Fruit fly (Drosophila melanogaster) whole organism, embryonic: Measurements from ENCODE around the gene chic.

Source experiments
- Atf3 ChIP-seq: fragments of 200-800 bp; sonication (Bioruptor generic); optimal IDR thresholded peaks from 3 replicates; lab custom pipeline; 2016; ENCODE audit warnings: missing biosample characterization, missing genetic modification characterization
- CG11723 ChIP-seq: fragments of 200-800 bp; sonication (Bioruptor generic); optimal IDR thresholded peaks from 2 replicates; lab custom pipeline; 2017; ENCODE audit warnings: missing biosample characterization, mild to moderate bottlenecking, missing genetic modification characterization
- CG13123 ChIP-seq: fragments of 200-800 bp; sonication (Bioruptor generic); optimal IDR thresholded peaks from 2 replicates; lab custom pipeline; 2016; ENCODE audit warnings: missing biosample characterization, missing genetic modification characterization
- CG13287 ChIP-seq: fragments of 200-800 bp; sonication (Bioruptor generic); IDR thresholded peaks from 2 replicates; pipeline ENCODE4 v1.3.6; 2022; ENCODE audit warnings: missing biosample characterization, missing genetic modification characterization; ENCODE audit not compliant: partially characterized antibody
- CG13894 ChIP-seq: fragments of 200-800 bp; sonication (Bioruptor generic); optimal IDR thresholded peaks from 3 replicates; lab custom pipeline; 2018; ENCODE audit warnings: missing biosample characterization, mild to moderate bottlenecking, missing genetic modification characterization, moderate library complexity
- CG14050 ChIP-seq: fragments of 200-800 bp; sonication (Bioruptor generic); IDR thresholded peaks from 3 replicates; pipeline ENCODE4 v1.3.6; 2022; ENCODE audit warnings: missing biosample characterization, missing genetic modification characterization
- CG15011 ChIP-seq: fragments of 200-800 bp; sonication (Bioruptor generic); optimal IDR thresholded peaks from 3 replicates; lab custom pipeline; 2018; ENCODE audit warnings: missing biosample characterization, mild to moderate bottlenecking, missing genetic modification characterization
- CG1603 ChIP-seq: fragments of 200-800 bp; sonication (Bioruptor generic); optimal IDR thresholded peaks from 2 replicates; lab custom pipeline; 2019; ENCODE audit warnings: missing biosample characterization, mild to moderate bottlenecking, missing genetic modification characterization, moderate library complexity
- CG16863 ChIP-seq: fragments of 200-800 bp; sonication (Bioruptor generic); optimal IDR thresholded peaks from 3 replicates; lab custom pipeline; 2016; ENCODE audit warnings: missing biosample characterization, missing genetic modification characterization
- CG18011 ChIP-seq: fragments of 200-800 bp; sonication (Bioruptor generic); optimal IDR thresholded peaks from 2 replicates; lab custom pipeline; 2017; ENCODE audit warnings: missing biosample characterization, missing genetic modification characterization, mild to moderate bottlenecking, moderate library complexity, missing genotype
- CG1832 ChIP-seq: fragments of 200-800 bp; sonication (Bioruptor generic); optimal IDR thresholded peaks from 2 replicates; lab custom pipeline; 2017; ENCODE audit warnings: missing biosample characterization, mild to moderate bottlenecking, missing genetic modification characterization, inconsistent platforms
- CG30403 ChIP-seq: fragments of 200-800 bp; sonication (Bioruptor generic); optimal IDR thresholded peaks from 3 replicates; lab custom pipeline; 2016; ENCODE audit warnings: missing biosample characterization, missing genetic modification characterization
- CG30431 ChIP-seq: fragments of 200-800 bp; sonication (Bioruptor generic); optimal IDR thresholded peaks from 2 replicates; lab custom pipeline; 2017; ENCODE audit warnings: missing biosample characterization, missing genetic modification characterization
- CG3281 ChIP-seq: fragments of 200-800 bp; sonication (Bioruptor generic); optimal IDR thresholded peaks from 3 replicates; lab custom pipeline; 2017; ENCODE audit warnings: missing biosample characterization, mild to moderate bottlenecking, missing genetic modification characterization
- CG3838 ChIP-seq: fragments of 200-800 bp; sonication (Bioruptor generic); optimal IDR thresholded peaks from 3 replicates; lab custom pipeline; 2016; ENCODE audit warnings: missing biosample characterization, missing genetic modification characterization
- CG9437 ChIP-seq: fragments of 200-800 bp; sonication (Bioruptor generic); optimal IDR thresholded peaks from 2 replicates; lab custom pipeline; 2018; ENCODE audit warnings: missing biosample characterization, mild to moderate bottlenecking, missing genetic modification characterization
- CG9727 ChIP-seq: fragments of 200-800 bp; sonication (Bioruptor generic); optimal IDR thresholded peaks from 3 replicates; lab custom pipeline; 2017; ENCODE audit warnings: missing biosample characterization, mild to moderate bottlenecking, missing genetic modification characterization
- Ets97D ChIP-seq: fragments of 200-800 bp; sonication (Bioruptor generic); optimal IDR thresholded peaks from 3 replicates; lab custom pipeline; 2016; ENCODE audit warnings: missing biosample characterization, missing genetic modification characterization
- GATAe ChIP-seq: fragments of 200-800 bp; sonication (Bioruptor generic); conservative IDR thresholded peaks from 2 replicates; pipeline ENCODE4 v1.3.6; 2022; ENCODE audit warnings: missing biosample characterization, missing genetic modification characterization
- Hr39 ChIP-seq: fragments of >200 bp; optimal IDR thresholded peaks from 2 replicates; lab custom pipeline; 2017
- Lhr ChIP-seq: fragments of 200-800 bp; sonication (Bioruptor generic); optimal IDR thresholded peaks from 3 replicates; lab custom pipeline; 2017; ENCODE audit warnings: mild to moderate bottlenecking, missing biosample characterization, missing genetic modification reagents, missing genetic modification characterization
- Meics ChIP-seq: fragments of 200-800 bp; sonication (Bioruptor generic); optimal IDR thresholded peaks from 2 replicates; lab custom pipeline; 2017; ENCODE audit warnings: missing biosample characterization, mild to moderate bottlenecking, missing genetic modification characterization
- Myb ChIP-seq: fragments of 200-800 bp; sonication (Bioruptor generic); optimal IDR thresholded peaks from 2 replicates; lab custom pipeline; 2016; ENCODE audit warnings: missing biosample characterization, missing genetic modification characterization
- Rfx ChIP-seq: fragments of 200-800 bp; sonication (Bioruptor generic); IDR thresholded peaks from 2 replicates; pipeline ENCODE4 v1.3.6; 2022; ENCODE audit warnings: missing biosample characterization, missing genetic modification characterization
- dm ChIP-seq: fragments of 200-800 bp; sonication (Bioruptor generic); optimal IDR thresholded peaks from 3 replicates; lab custom pipeline; 2016; ENCODE audit warnings: missing biosample characterization, missing genetic modification characterization
- ems ChIP-seq: fragments of 200-800 bp; sonication (Bioruptor generic); optimal IDR thresholded peaks from 3 replicates; lab custom pipeline; 2016; ENCODE audit warnings: missing biosample characterization, missing genetic modification characterization
- en ChIP-seq: fragments of 200-800 bp; sonication (Bioruptor generic); optimal IDR thresholded peaks from 2 replicates; lab custom pipeline; 2016; ENCODE audit warnings: missing biosample characterization, missing genetic modification characterization
- fd96Cb ChIP-seq: fragments of 200-800 bp; sonication (Bioruptor generic); optimal IDR thresholded peaks from 2 replicates; lab custom pipeline; 2018; ENCODE audit warnings: missing biosample characterization, mild to moderate bottlenecking, missing genetic modification characterization, moderate library complexity
- fu2 ChIP-seq: fragments of 200-800 bp; sonication (Bioruptor generic); optimal IDR thresholded peaks from 2 replicates; lab custom pipeline; 2016; ENCODE audit warnings: missing biosample characterization, missing genetic modification characterization
- gcm2 ChIP-seq: fragments of 200-800 bp; sonication (Bioruptor generic); optimal IDR thresholded peaks from 2 replicates; lab custom pipeline; 2016; ENCODE audit warnings: missing biosample characterization, missing genetic modification characterization
- hb ChIP-seq: fragments of 200-800 bp; sonication (Bioruptor generic); IDR thresholded peaks from 3 replicates; pipeline ENCODE4 v1.3.6; 2022; ENCODE audit warnings: missing biosample characterization, missing genetic modification characterization; ENCODE audit not compliant: partially characterized antibody
- hbn ChIP-seq: fragments of 200-800 bp; sonication (Bioruptor generic); IDR thresholded peaks from 2 replicates; pipeline ENCODE4 v1.3.6; 2022; ENCODE audit warnings: missing biosample characterization, missing genetic modification characterization; ENCODE audit not compliant: partially characterized antibody
- insv ChIP-seq, 2 experiments: fragments of 200-800 bp; sonication (Bioruptor generic); optimal IDR thresholded peaks; 3 replicates each; lab custom pipeline; 2016 to 2018; ENCODE audit warnings: missing biosample characterization in 2 of 2, missing genetic modification characterization in 2 of 2
- jumu ChIP-seq: fragments of 200-800 bp; sonication (Bioruptor generic); optimal IDR thresholded peaks from 3 replicates; lab custom pipeline; 2016; ENCODE audit warnings: missing biosample characterization, missing genetic modification characterization
- maf-S ChIP-seq: fragments of 200-800 bp; sonication (Bioruptor generic); optimal IDR thresholded peaks from 2 replicates; lab custom pipeline; 2016; ENCODE audit warnings: missing biosample characterization, missing genetic modification characterization
- mirr ChIP-seq: fragments of 200-800 bp; sonication (Bioruptor generic); optimal IDR thresholded peaks from 3 replicates; lab custom pipeline; 2018; ENCODE audit warnings: missing biosample characterization, mild to moderate bottlenecking, missing genetic modification characterization
- onecut ChIP-seq: fragments of 200-800 bp; sonication (Bioruptor generic); IDR thresholded peaks from 2 replicates; pipeline ENCODE4 v1.3.6; 2022; ENCODE audit warnings: missing biosample characterization, missing genetic modification characterization
- otp ChIP-seq: fragments of 200-800 bp; sonication (Bioruptor generic); IDR thresholded peaks from 3 replicates; pipeline ENCODE4, ENCODE4 v1.3.6; 2022; ENCODE audit warnings: missing biosample characterization, missing genetic modification characterization
- pum ChIP-seq: fragments of 200-800 bp; sonication (Bioruptor generic); optimal IDR thresholded peaks from 2 replicates; lab custom pipeline; 2016; ENCODE audit warnings: missing biosample characterization, missing genetic modification characterization
- sens-2 ChIP-seq: fragments of 200-800 bp; sonication (Bioruptor generic); IDR thresholded peaks from 2 replicates; pipeline ENCODE4 v1.3.6; 2022; ENCODE audit warnings: missing biosample characterization, missing genetic modification characterization
- shn ChIP-seq: fragments of 200-800 bp; sonication (Bioruptor generic); optimal IDR thresholded peaks from 3 replicates; lab custom pipeline; 2016; ENCODE audit warnings: missing biosample characterization, missing genetic modification characterization

Gene chic

DNA sequence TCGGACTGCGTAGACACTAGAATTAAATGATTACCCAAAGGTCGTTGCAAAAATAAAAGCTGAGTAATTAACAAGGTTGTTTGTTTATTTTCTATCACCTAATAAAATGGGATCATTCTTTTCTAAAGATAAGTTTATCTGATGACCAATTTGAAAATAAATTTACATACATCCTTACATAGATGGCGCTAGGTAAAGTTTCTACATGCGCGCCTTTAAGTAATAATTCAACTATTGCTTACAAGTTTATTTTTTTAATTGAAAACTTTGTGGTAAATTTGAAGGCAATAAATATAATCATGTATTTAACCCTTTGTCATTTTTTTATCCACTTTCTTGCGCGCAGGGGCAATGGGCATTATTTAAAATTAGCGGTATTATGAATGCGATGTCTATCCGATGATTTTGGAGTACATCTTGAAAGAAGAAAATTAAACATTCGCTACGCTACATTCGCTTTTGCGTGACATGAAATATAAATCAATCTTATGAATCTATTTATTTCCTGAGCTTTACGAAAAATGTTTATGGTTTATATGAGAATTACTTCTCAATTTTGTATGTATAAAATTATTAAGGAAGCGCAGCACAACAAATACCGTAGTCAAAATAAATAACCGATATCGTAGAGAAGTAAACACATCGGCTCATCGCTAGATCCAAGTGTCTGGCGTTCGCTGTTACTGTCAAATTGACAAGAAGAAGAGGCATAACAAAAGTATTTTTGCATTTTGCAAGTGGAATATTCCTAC, 31.9 kb downstream of the chic start, which contains the start of gene CG9044 (continued):
- TF ChIP-seq fu2 (GFP tag; lab: Kevin White, UChicago), result peak; percentile 70
- peak; percentile 44 for TF ChIP-seq CG3838 (GFP tag; lab: Kevin White, UChicago)
- no peak for TF ChIP-seq sens-2 (GFP tag; lab: Robert Waterston, UW)
- peak; percentile 11 for TF ChIP-seq CG13123
- no peak for TF ChIP-seq otp (GFP tag; lab: Robert Waterston, UW)
- TF ChIP-seq pum (GFP tag; lab: Kevin White, UChicago), result peak; percentile 57
- peak; percentile 37 for TF ChIP-seq Atf3 (GFP tag; lab: Kevin White, UChicago)

DNA sequence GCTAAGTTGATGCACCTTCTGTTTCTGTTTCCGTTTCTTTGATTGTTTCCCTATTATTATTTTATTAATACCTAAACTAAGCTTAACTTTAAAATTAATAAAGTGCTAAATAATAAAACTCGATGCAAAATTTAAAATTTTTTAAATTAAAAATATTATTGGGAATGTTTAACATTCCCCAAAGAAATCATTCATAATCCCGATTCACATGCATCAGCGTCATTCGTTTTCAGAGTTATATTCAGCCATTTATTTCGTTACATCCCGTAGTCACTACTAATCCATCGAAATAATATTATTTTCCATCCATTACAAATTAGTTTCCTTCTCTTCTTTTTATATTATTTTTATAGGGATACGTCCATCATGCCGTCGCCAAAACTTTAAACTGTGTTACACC, 33.3 kb downstream of the chic start:
- TF ChIP-seq en (GFP tag; lab: Kevin White, UChicago) (no peak), CG13894 (tag; lab: Kevin White, UChicago) (no peak), CG11723 (GFP tag; lab: Kevin White, UChicago) (no peak), CG30403 (GFP tag; lab: Kevin White, UChicago) (no peak), CG13287 (no peak), CG15011 (no peak), GATAe (GFP tag; lab: Robert Waterston, UW) (no peak), shn (GFP tag; lab: Kevin White, UChicago) (no peak), CG16863 (no peak), jumu (GFP tag; lab: Kevin White, UChicago) (no peak), maf-S (GFP tag; lab: Kevin White, UChicago) (no peak), Rfx (GFP tag; lab: Robert Waterston, UW) (no peak), onecut (no peak), Ets97D (no peak), fd96Cb (no peak)

dm6 chr2L:5946728-5947127, 34.1 kb downstream of the chic start:
- no peak for TF ChIP-seq hb (GFP tag; lab: Robert Waterston, UW)
- TF ChIP-seq CG14050, result no peak
- no peak for TF ChIP-seq CG9437 (GFP tag; lab: Kevin White, UChicago)
- no peak for TF ChIP-seq Hr39 (lab: Kevin White, UChicago)
- TF ChIP-seq CG30431 (GFP tag; lab: Kevin White, UChicago), result no peak
- no peak for TF ChIP-seq CG1832 (GFP tag; lab: Kevin White, UChicago)
- TF ChIP-seq CG3281, result no peak
- TF ChIP-seq Myb (GFP tag; lab: Kevin White, UChicago), result no peak
- no peak for TF ChIP-seq Lhr (GFP tag; lab: Kevin White, UChicago)
- no peak for TF ChIP-seq Meics (GFP tag; lab: Kevin White, UChicago)
- TF ChIP-seq GATAe (GFP tag; lab: Robert Waterston, UW), result no peak
- TF ChIP-seq dm (GFP tag; lab: Kevin White, UChicago), result no peak
- no peak for TF ChIP-seq ems (GFP tag; lab: Kevin White, UChicago)
- no peak for TF ChIP-seq CG1603 (tag; lab: Kevin White, UChicago)
- TF ChIP-seq hbn, result no peak
- TF ChIP-seq insv (GFP tag; optimal IDR thresholded peaks at IDR 0.05; lab: Kevin White, UChicago), result no peak
- TF ChIP-seq CG18011, result no peak
- no peak for TF ChIP-seq gcm2 (GFP tag; lab: Kevin White, UChicago)
- TF ChIP-seq mirr (GFP tag; lab: Kevin White, UChicago), result no peak
- no peak for TF ChIP-seq CG9727
